Worm (Caenorhabditis elegans): ENCODE data around the gene Y55F3BL.6.

The Y55F3BL.6 gene

DNA sequence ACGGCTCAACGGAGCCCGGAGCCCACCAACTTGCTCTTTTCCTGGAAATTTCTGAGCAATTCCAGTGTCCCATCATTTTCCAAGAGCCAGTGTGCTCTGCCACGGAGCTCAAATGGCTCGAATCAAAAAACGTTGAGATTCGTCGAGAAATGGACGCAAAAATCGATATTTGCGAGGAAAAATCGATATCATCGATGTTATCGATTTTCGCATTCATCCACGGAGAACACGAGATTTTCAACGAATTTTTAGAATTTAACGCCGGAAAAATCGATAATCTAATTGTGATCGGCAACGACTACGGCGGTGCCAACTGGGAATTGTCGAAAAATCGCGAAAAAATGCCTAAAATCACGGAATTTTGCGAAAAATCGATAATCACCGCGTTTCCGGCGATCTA lies 1.2 kb downstream of the Y55F3BL.6 start:
- TF ChIP-seq flt-1 (GFP tag; IDR thresholded peaks at IDR 0.05) (no peak), T22C8.4 (GFP tag; IDR thresholded peaks at IDR 0.05) (peak; percentile 59)

DNA sequence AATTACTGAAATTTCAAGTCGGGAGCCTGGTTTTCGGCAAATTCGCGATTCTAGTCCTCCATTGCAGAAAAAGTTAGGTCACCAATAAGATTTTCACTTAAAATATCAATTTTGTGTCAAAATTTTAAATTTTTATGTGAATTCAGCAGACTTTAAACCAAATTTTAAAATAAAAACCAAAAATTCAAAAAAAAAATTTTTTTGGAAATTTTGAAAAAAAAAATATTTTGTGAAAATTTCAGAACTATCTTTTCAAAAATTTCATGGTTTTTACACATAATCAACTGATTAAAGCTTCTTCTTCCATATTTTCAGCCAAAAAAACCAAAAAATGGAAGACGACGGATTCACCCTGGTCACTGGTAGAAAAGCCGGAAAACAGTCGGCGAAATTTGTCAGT lies 2.1 kb downstream of the Y55F3BL.6 start, which contains the start of gene Y55F3BL.4:
Gene Y55F3BL.4, plus strand, starts transcription at position 301 of the 400 bp plus-strand sequence.
- TF ChIP-seq ref-1 (GFP tag; conservative IDR thresholded peaks at IDR 0.05) (no peak), flt-1 (GFP tag; IDR thresholded peaks at IDR 0.05) (no peak), ztf-23 (GFP tag; IDR thresholded peaks at IDR 0.05) (no peak), T22C8.4 (GFP tag; IDR thresholded peaks at IDR 0.05) (no peak), cog-1 (tag; optimal IDR thresholded peaks at IDR 0.05) (no peak), tab-1 (GFP tag; IDR thresholded peaks at IDR 0.05) (no peak), med-1 (GFP tag; optimal IDR thresholded peaks at IDR 0.05; ENCODE audit: insufficient read depth) (no peak), klf-2 (GFP tag; conservative IDR thresholded peaks at IDR 0.05) (no peak)

DNA sequence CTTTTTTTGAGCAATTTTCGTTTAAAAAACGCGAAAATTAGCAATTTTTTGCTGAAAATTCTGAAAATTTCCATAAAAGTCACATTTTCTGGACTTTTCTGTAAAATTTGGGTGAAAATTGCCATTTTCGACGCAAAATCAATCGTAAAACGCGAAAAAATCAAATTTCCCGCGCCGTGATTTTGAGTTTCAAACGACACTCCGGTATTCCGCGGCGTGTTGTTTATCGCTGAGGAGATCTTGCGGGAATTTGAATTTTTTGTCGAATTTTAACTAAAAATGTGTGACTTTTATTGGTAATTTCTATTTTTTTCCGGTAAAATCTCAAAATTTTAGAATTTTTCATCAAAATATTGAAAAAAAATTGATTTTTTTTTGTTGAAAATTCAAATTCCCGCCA lies 5.7 kb downstream of the Y55F3BL.6 start:
- TF ChIP-seq klf-2 (GFP tag; conservative IDR thresholded peaks at IDR 0.05) (no peak), tab-1 (GFP tag; IDR thresholded peaks at IDR 0.05) (no peak), ztf-29 (GFP tag; IDR thresholded peaks at IDR 0.05) (no peak), flt-1 (GFP tag; IDR thresholded peaks at IDR 0.05) (no peak), ref-1 (GFP tag; conservative IDR thresholded peaks at IDR 0.05) (no peak)

DNA sequence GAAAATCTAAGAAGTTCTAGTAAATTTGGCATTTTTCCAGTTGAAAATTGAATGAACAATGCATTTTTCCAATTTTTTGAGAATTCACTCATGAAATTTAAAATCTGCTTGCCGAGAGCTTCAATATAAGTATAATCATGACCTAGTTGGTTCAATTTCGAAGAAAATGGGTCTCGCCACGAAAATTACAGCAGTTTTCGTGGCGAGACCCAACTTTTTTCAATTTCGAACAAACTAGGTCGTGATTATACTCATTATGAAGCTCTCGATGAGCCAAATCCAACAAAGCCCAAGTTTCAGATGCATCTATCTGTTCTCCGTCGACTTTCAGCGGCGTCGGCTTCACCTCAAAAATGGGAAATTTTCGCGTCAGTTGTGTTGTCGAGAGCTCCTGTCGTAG lies 6.4 kb downstream of the Y55F3BL.6 start, which contains the start of gene mrpl-46:
Gene mrpl-46, plus strand, starts transcription at position 301 of the 400 bp plus-strand sequence.
- TF ChIP-seq med-1 (GFP tag; optimal IDR thresholded peaks at IDR 0.05; ENCODE audit: insufficient read depth) (no peak), ztf-23 (GFP tag; IDR thresholded peaks at IDR 0.05) (no peak), flt-1 (GFP tag; IDR thresholded peaks at IDR 0.05) (no peak), T22C8.4 (GFP tag; IDR thresholded peaks at IDR 0.05) (no peak), ref-1 (GFP tag; conservative IDR thresholded peaks at IDR 0.05) (no peak), cog-1 (tag; optimal IDR thresholded peaks at IDR 0.05) (no peak), klf-2 (GFP tag; conservative IDR thresholded peaks at IDR 0.05) (no peak), tab-1 (GFP tag; IDR thresholded peaks at IDR 0.05) (no peak), ztf-29 (GFP tag; IDR thresholded peaks at IDR 0.05) (no peak)

DNA sequence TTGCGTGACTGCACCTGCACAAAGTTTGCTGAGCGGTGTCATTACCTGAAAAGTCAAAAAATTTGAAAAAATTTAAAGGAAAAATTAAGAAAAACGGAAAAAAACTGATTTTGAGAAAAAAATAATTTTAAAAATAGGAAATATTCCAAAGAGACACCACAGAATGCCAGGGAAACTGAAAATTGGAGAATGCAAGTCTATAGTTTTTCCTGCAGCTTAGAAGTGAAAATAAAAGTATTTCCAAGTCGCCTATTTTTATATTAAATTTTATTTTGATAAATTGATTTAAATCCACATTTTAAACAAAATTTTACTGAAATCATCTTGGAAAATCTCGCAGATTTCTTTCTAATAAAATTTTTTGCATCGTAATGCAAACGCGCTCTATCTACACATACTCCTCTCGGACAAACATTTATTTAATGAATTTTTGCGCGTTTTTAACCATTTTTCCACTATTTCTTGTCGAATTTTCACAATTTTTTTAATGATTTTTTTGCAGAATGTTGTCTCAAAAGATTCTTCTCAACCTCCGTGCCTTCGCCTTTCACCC lies 10.3 kb downstream of the Y55F3BL.6 start, which contains the start of the genes F56B3.11 and ech-5:
Gene F56B3.11, minus strand, starts transcription at position 51 of the 553 bp plus-strand sequence.
Gene ech-5, plus strand, starts transcription at position 503 of the 553 bp plus-strand sequence.
- peak; percentile 44; the same call in 1 of the 2 replicates for TF ChIP-seq flt-1 (GFP tag; IDR thresholded peaks at IDR 0.05)
- no peak; the same call in 1 of the 2 replicates for TF ChIP-seq ztf-29 (GFP tag; IDR thresholded peaks at IDR 0.05)
- TF ChIP-seq ref-1 (GFP tag; conservative IDR thresholded peaks at IDR 0.05) = no peak
- TF ChIP-seq klf-2 (GFP tag; conservative IDR thresholded peaks at IDR 0.05) = peak; percentile 81
- peak; percentile 87 for TF ChIP-seq cog-1 (tag; optimal IDR thresholded peaks at IDR 0.05)
- peak; percentile 79 for TF ChIP-seq ztf-23 (GFP tag; IDR thresholded peaks at IDR 0.05)
- no peak for TF ChIP-seq T22C8.4 (GFP tag; IDR thresholded peaks at IDR 0.05)
- TF ChIP-seq med-1 (GFP tag; optimal IDR thresholded peaks at IDR 0.05; ENCODE audit: insufficient read depth) = no peak
- TF ChIP-seq tab-1 (GFP tag; IDR thresholded peaks at IDR 0.05) = no peak

DNA sequence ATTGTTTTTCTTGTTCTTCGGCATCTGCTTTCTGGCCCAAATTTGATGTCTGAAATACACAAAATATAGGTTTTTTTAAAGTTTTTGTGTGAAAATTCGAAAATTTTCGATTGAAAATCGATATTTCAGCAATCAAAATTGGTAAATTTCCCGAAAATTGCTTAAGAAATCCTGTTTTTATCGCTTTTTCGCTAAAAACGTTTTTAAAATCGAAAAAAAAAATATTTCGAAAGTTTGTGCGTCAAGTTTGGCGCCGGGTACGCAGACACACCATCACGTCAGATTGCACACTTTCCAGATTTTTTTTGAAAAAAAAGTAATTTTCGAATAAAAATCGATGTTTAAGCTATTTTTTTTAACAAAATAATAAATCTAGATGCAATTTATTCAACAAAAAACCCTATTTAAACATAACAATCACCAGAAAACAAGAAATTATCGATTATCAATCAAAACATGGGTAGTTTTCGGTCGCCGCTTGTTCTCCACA lies 11.4 kb downstream of the Y55F3BL.6 start, which contains the start of gene skr-18:
Gene skr-18, minus strand, starts transcription at position 51 of the 490 bp plus-strand sequence.
- TF ChIP-seq ref-1 (GFP tag; conservative IDR thresholded peaks at IDR 0.05) = no peak
- no peak for TF ChIP-seq T22C8.4 (GFP tag; IDR thresholded peaks at IDR 0.05)
- no peak for TF ChIP-seq ztf-23 (GFP tag; IDR thresholded peaks at IDR 0.05)
- TF ChIP-seq med-1 (GFP tag; optimal IDR thresholded peaks at IDR 0.05; ENCODE audit: insufficient read depth) = no peak
- TF ChIP-seq cog-1 (tag; optimal IDR thresholded peaks at IDR 0.05) = no peak
- TF ChIP-seq klf-2 (GFP tag; conservative IDR thresholded peaks at IDR 0.05) = no peak
- no peak for TF ChIP-seq ztf-29 (GFP tag; IDR thresholded peaks at IDR 0.05)

DNA sequence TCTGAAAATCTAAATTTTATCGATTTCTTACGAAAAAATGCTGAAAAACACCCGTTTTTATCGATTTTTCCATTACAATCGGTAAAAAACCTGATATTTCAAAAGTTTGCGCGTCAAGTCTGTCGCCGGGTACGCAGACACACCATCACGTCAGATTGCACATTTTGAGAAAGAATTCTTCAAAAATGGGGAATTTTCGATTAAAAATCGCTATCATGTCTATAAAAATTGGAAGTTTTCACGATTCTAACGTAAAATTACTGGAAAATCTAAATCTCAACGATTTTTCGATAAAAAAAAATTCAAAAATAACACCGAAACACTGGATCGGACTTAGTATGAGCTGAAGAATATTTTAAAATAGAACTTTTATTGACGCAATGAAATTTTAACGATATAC lies 12.6 kb downstream of the Y55F3BL.6 start, which contains the start of gene F56B3.4:
Gene F56B3.4, minus strand, starts transcription at position 1 of the 400 bp plus-strand sequence.
- TF ChIP-seq cog-1 (tag; optimal IDR thresholded peaks at IDR 0.05) (no peak), ztf-23 (GFP tag; IDR thresholded peaks at IDR 0.05) (no peak), ref-1 (GFP tag; conservative IDR thresholded peaks at IDR 0.05) (no peak), med-1 (GFP tag; optimal IDR thresholded peaks at IDR 0.05; ENCODE audit: insufficient read depth) (no peak), flt-1 (GFP tag; IDR thresholded peaks at IDR 0.05) (no peak), tab-1 (GFP tag; IDR thresholded peaks at IDR 0.05) (no peak), T22C8.4 (GFP tag; IDR thresholded peaks at IDR 0.05) (no peak), ztf-29 (GFP tag; IDR thresholded peaks at IDR 0.05) (no peak)

DNA sequence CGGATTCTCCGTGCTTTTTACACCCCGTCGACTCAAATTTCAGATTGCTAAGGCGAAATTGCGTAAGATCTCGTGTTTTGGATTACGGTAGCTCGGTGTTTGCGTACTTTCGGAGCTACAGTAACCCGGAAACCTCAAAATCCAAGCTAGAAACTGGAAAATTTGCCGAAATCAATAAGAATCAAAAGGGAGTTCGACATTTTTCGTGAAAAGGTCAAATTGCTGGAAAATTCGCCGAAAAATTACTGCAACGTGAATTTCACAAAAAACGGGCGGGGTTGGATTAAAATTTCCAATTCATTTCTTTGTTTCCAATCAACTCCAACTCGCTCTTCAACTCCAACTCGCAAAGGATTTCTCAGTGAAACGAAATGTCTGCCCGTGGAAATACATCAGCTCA lies 19.1 kb downstream of the Y55F3BL.6 start, which contains the start of gene F56B3.6:
Gene F56B3.6, plus strand, starts transcription at position 301 of the 400 bp plus-strand sequence.
- TF ChIP-seq klf-2 (GFP tag; conservative IDR thresholded peaks at IDR 0.05) = no peak

DNA sequence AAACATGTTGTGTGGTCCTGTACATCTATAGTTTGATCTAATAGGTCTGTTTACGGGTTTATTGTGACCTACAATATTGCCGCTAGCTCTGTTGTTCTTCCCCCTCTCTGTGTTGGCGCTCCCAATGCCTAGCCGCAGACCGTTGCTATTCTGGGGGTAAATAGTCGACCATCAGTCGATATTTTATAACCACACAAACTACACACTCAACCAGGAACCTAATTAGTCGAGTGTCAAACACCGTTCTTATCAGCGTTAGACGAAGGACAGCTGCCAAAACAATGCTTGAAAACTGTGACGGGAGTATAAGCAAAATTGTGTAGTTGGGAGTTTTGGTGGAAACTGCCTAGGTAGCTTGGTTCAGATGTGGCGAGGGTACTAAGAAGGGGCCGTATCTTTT lies 24.5 kb downstream of the Y55F3BL.6 start:
- TF ChIP-seq med-1 (GFP tag; optimal IDR thresholded peaks at IDR 0.05; ENCODE audit: insufficient read depth) = no peak
- TF ChIP-seq tab-1 (GFP tag; IDR thresholded peaks at IDR 0.05) = no peak
- TF ChIP-seq ztf-23 (GFP tag; IDR thresholded peaks at IDR 0.05) = no peak
- TF ChIP-seq ztf-29 (GFP tag; IDR thresholded peaks at IDR 0.05) = no peak
- no peak for TF ChIP-seq klf-2 (GFP tag; conservative IDR thresholded peaks at IDR 0.05)
- no peak for TF ChIP-seq cog-1 (tag; optimal IDR thresholded peaks at IDR 0.05)
- no peak for TF ChIP-seq flt-1 (GFP tag; IDR thresholded peaks at IDR 0.05)
- no peak for TF ChIP-seq ref-1 (GFP tag; conservative IDR thresholded peaks at IDR 0.05)
- no peak for TF ChIP-seq T22C8.4 (GFP tag; IDR thresholded peaks at IDR 0.05)

DNA sequence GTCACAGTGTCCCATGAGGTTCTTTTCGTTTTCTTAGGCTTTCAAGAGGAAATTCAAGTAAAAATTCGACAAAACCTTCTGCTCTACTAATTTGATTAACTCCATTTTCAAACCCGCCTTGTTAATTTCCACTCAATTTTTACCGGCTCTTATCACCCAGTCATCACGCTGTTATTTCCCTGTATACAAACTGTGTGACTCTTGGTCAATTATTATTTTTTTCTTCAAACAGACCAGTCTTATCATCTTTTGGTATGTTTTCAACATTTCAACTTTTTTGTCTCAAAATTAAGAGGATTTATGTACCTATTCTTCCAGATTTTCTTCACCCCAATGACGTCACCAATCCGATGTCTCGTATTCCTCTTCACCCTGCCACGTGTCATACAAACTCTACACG lies 28.4 kb downstream of the Y55F3BL.6 start, which contains the start of gene ugt-52:
Gene ugt-52, plus strand, starts transcription at position 301 of the 400 bp plus-strand sequence.
- TF ChIP-seq cog-1 (tag; optimal IDR thresholded peaks at IDR 0.05) (no peak), ref-1 (GFP tag; conservative IDR thresholded peaks at IDR 0.05) (no peak), ztf-23 (GFP tag; IDR thresholded peaks at IDR 0.05) (no peak), flt-1 (GFP tag; IDR thresholded peaks at IDR 0.05) (no peak), tab-1 (GFP tag; IDR thresholded peaks at IDR 0.05) (no peak), ztf-29 (GFP tag; IDR thresholded peaks at IDR 0.05) (no peak), med-1 (GFP tag; optimal IDR thresholded peaks at IDR 0.05; ENCODE audit: insufficient read depth) (no peak), T22C8.4 (GFP tag; IDR thresholded peaks at IDR 0.05) (no peak), klf-2 (GFP tag; conservative IDR thresholded peaks at IDR 0.05) (no peak)

Data from whole organism, midembryonic.